Fruit fly (Drosophila melanogaster): ENCODE data around the gene CG10920.

DNA sequence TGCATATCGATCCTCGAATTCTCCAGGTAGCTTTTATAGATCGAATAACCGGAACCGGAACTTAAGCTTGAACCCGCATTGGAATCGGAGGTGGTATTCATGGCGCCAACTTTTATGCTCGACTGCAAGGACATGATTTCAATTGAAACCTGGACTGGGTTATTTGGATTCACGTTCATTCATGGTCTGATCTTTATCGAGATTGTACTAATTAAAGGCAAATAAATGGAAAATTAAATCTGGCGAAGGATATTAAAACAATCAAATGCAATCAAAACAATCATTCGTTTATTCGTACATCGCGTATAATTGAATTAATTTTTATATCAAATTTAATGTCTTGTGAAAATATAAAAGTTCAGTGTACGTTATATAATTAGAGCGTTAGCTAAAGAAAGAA is 29.9 kb upstream of the CG10920 start, which contains the start of gene Ir7f:
- TF ChIP-seq Dfd (GFP tag; optimal IDR thresholded peaks at IDR 0.05) (no peak), GATAd (GFP tag; optimal IDR thresholded peaks at IDR 0.05) (no peak), sage (GFP tag; optimal IDR thresholded peaks at IDR 0.05) (no peak), lola (GFP tag; optimal IDR thresholded peaks at IDR 0.05) (no peak), ey (GFP tag; optimal IDR thresholded peaks at IDR 0.05) (no peak), Jra (GFP tag; optimal IDR thresholded peaks at IDR 0.05) (no peak), Hr78 (GFP tag; optimal IDR thresholded peaks at IDR 0.05) (no peak), psq (GFP tag; optimal IDR thresholded peaks at IDR 0.05) (no peak), woc (GFP tag; optimal IDR thresholded peaks at IDR 0.05) (no peak), usp (GFP tag; optimal IDR thresholded peaks at IDR 0.05) (no peak), h (GFP tag; optimal IDR thresholded peaks at IDR 0.05) (no peak), Myc (optimal IDR thresholded peaks at IDR 0.05) (no peak)
